Comparison of ENCODE assay signal across 4 fruit fly cellular contexts in genomic region chr2L:16299466-16300311, dm6.
A peak's percentile ranks its signal among the peaks of the same experiment; 100 is the strongest.
TF ChIP-seq lines count a peak whose summit lies in the region.

Gene heix, minus strand, starts transcription at chr2L:16299858.
Gene CG17328, plus strand, starts transcription at chr2L:16299943.

TF ChIP-seq in whole organism, adult, 20 proteins besides CTCF, POLR2A, EP300 and RAD21 (continued from another document):
- no peak for TF ChIP-seq Hr96 (GFP tag; optimal IDR thresholded peaks at IDR 0.05; lab: Kevin White, UChicago)
- no peak for TF ChIP-seq CG5204 (GFP tag; optimal IDR thresholded peaks at IDR 0.05; lab: Kevin White, UChicago)

TF ChIP-seq in whole organism, embryonic, 481 proteins besides CTCF, POLR2A, EP300 and RAD21 (continued from another document and continues in another):
- TF ChIP-seq vvl (GFP tag; IDR thresholded peaks at IDR 0.05; lab: Robert Waterston, UW) (peak; percentile 73), slp2 (GFP tag; optimal IDR thresholded peaks at IDR 0.05; lab: Kevin White, UChicago) (peak; percentile 5), repo (GFP tag; optimal IDR thresholded peaks at IDR 0.05; lab: Kevin White, UChicago) (no peak), CG15073 (GFP tag; optimal IDR thresholded peaks at IDR 0.05; lab: Kevin White, UChicago) (no peak), fd102C (GFP tag; optimal IDR thresholded peaks at IDR 0.05; lab: Kevin White, UChicago) (no peak), Sry-β (GFP tag; optimal IDR thresholded peaks at IDR 0.05; lab: Kevin White, UChicago) (no peak), onecut (GFP tag; IDR thresholded peaks at IDR 0.05; lab: Robert Waterston, UW) (peak; percentile 8; the same call in 1 of the 2 replicates), crc (GFP tag; optimal IDR thresholded peaks at IDR 0.05; lab: Kevin White, UChicago) (peak; percentile 57), vfl (GFP tag; optimal IDR thresholded peaks at IDR 0.05; lab: Kevin White, UChicago) (no peak), CG32772 (GFP tag; IDR thresholded peaks at IDR 0.05; lab: Robert Waterston, UW) (peak; percentile 81), cwo (GFP tag; optimal IDR thresholded peaks at IDR 0.05; lab: Kevin White, UChicago) (no peak), CG13287 (GFP tag; IDR thresholded peaks at IDR 0.05; lab: Robert Waterston, UW; ENCODE audit: partially characterized antibody) (0 out of 2 replicates have a peak, but pooled peaks have one; percentile 28), pros (GFP tag; optimal IDR thresholded peaks at IDR 0.05; lab: Kevin White, UChicago) (no peak), GATAe (GFP tag; conservative IDR thresholded peaks at IDR 0.05; lab: Robert Waterston, UW) (no peak), slbo (GFP tag; IDR thresholded peaks at IDR 0.05; lab: Robert Waterston, UW) (peak; percentile 89), H2.0 (GFP tag; IDR thresholded peaks at IDR 0.05; lab: Robert Waterston, UW) (peak; percentile 68), pum (GFP tag; optimal IDR thresholded peaks at IDR 0.05; lab: Kevin White, UChicago) (peak; percentile 70), CG2678 (tag; optimal IDR thresholded peaks at IDR 0.05; lab: Kevin White, UChicago) (no peak), odd (GFP tag; optimal IDR thresholded peaks at IDR 0.05; lab: Kevin White, UChicago) (peak; percentile 19), Jarid2 (GFP tag; optimal IDR thresholded peaks at IDR 0.05; lab: Kevin White, UChicago) (no peak), seq (GFP tag; IDR thresholded peaks at IDR 0.05; lab: Robert Waterston, UW) (peak; percentile 28; the same call in 1 of the 2 replicates), MESR4 (GFP tag; optimal IDR thresholded peaks at IDR 0.05; lab: Kevin White, UChicago) (peak; percentile 83), ab (GFP tag; optimal IDR thresholded peaks at IDR 0.05; lab: Kevin White, UChicago) (peak; percentile 32), HLH4C (GFP tag; IDR thresholded peaks at IDR 0.05; lab: Robert Waterston, UW; ENCODE audit: partially characterized antibody) (no peak), ttk (GFP tag; IDR thresholded peaks at IDR 0.05; lab: Robert Waterston, UW) (peak; percentile 68), otp (GFP tag; IDR thresholded peaks at IDR 0.05; lab: Robert Waterston, UW) (no peak; the same call in 1 of the 3 replicates), tx (GFP tag; optimal IDR thresholded peaks at IDR 0.05; lab: Kevin White, UChicago) (peak; percentile 22), CG7745 (tag; optimal IDR thresholded peaks at IDR 0.05; lab: Kevin White, UChicago) (no peak), Ada2b (GFP tag; IDR thresholded peaks at IDR 0.05; lab: Robert Waterston, UW) (peak; percentile 71), psq (GFP tag; optimal IDR thresholded peaks at IDR 0.05; lab: Kevin White, UChicago) (no peak), CG10431 (GFP tag; optimal IDR thresholded peaks at IDR 0.05; lab: Kevin White, UChicago) (no peak), Hsf (GFP tag; optimal IDR thresholded peaks at IDR 0.05; lab: Kevin White, UChicago) (peak; percentile 76), Dp (GFP tag; optimal IDR thresholded peaks at IDR 0.05; lab: Kevin White, UChicago) (peak; percentile 21), E2f2 (GFP tag; IDR thresholded peaks at IDR 0.05; lab: Robert Waterston, UW) (peak; percentile 48), fd3F (GFP tag; optimal IDR thresholded peaks at IDR 0.05; lab: Kevin White, UChicago) (peak; percentile 65), Neu2 (GFP tag; optimal IDR thresholded peaks at IDR 0.05; lab: Kevin White, UChicago; ENCODE audit: borderline replicate concordance) (no peak), CG5953 (GFP tag; IDR thresholded peaks at IDR 0.05; lab: Robert Waterston, UW) (peak; percentile 43; the same call in 1 of the 2 replicates), Fer3 (tag; optimal IDR thresholded peaks at IDR 0.05; lab: Kevin White, UChicago) (peak; percentile 78), jing (GFP tag; optimal IDR thresholded peaks at IDR 0.05; lab: Kevin White, UChicago) (no peak), CG11695 (GFP tag; IDR thresholded peaks at IDR 0.05; lab: Robert Waterston, UW) (peak; percentile 62; the same call in 1 of the 3 replicates), Dip3 (GFP tag; optimal IDR thresholded peaks at IDR 0.05; lab: Kevin White, UChicago) (peak; percentile 69), nerfin-1 (tag; optimal IDR thresholded peaks at IDR 0.05; lab: Kevin White, UChicago) (peak; percentile 39)

TF ChIP-seq in whole organism, prepupa, 60 proteins besides CTCF, POLR2A, EP300 and RAD21 (continued from another document):
- peak; percentile 44 for TF ChIP-seq CG15336 (GFP tag; IDR thresholded peaks at IDR 0.05; lab: Robert Waterston, UW)
- TF ChIP-seq acj6 (GFP tag; optimal IDR thresholded peaks at IDR 0.05; lab: Kevin White, UChicago): peak; percentile 82
- peak; percentile 66 for TF ChIP-seq CG1621 (tag; optimal IDR thresholded peaks at IDR 0.05; lab: Kevin White, UChicago)
- TF ChIP-seq esn (GFP tag; optimal IDR thresholded peaks at IDR 0.05; lab: Kevin White, UChicago): peak; percentile 84
- no peak for TF ChIP-seq Smox (GFP tag; optimal IDR thresholded peaks at IDR 0.05; lab: Kevin White, UChicago)
- TF ChIP-seq Ets21C (GFP tag; optimal IDR thresholded peaks at IDR 0.05; lab: Kevin White, UChicago): peak; percentile 74
- TF ChIP-seq cyc (GFP tag; optimal IDR thresholded peaks at IDR 0.05; lab: Kevin White, UChicago): peak; percentile 76
- no peak for TF ChIP-seq CG6808 (GFP tag; optimal IDR thresholded peaks at IDR 0.05; lab: Kevin White, UChicago)
- peak; percentile 69 for TF ChIP-seq fkh (GFP tag; optimal IDR thresholded peaks at IDR 0.05; lab: Kevin White, UChicago)
- TF ChIP-seq Lpt (GFP tag; optimal IDR thresholded peaks at IDR 0.05; lab: Kevin White, UChicago): no peak
- TF ChIP-seq salr (GFP tag; optimal IDR thresholded peaks at IDR 0.05; lab: Kevin White, UChicago): peak; percentile 63 to 72
- peak; percentile 79 for TF ChIP-seq Eip75B (GFP tag; optimal IDR thresholded peaks at IDR 0.05; lab: Kevin White, UChicago)
- TF ChIP-seq CG8319 (GFP tag; optimal IDR thresholded peaks at IDR 0.05; lab: Kevin White, UChicago): peak; percentile 56
- no peak for TF ChIP-seq Hr39 (GFP tag; optimal IDR thresholded peaks at IDR 0.05; lab: Kevin White, UChicago)
- TF ChIP-seq OdsH (GFP tag; optimal IDR thresholded peaks at IDR 0.05; lab: Kevin White, UChicago): peak; percentile 77
- peak; percentile 56 for TF ChIP-seq CG6792 (GFP tag; optimal IDR thresholded peaks at IDR 0.05; lab: Kevin White, UChicago)
- TF ChIP-seq Gug (GFP tag; IDR thresholded peaks at IDR 0.05; lab: Robert Waterston, UW): peak; percentile 51; the same call in 1 of the 2 replicates
- TF ChIP-seq CG10669 (GFP tag; optimal IDR thresholded peaks at IDR 0.05; lab: Kevin White, UChicago): no peak
- TF ChIP-seq CG16779 (tag; optimal IDR thresholded peaks at IDR 0.05; lab: Kevin White, UChicago): no peak
- TF ChIP-seq CG11902 (GFP tag; optimal IDR thresholded peaks at IDR 0.05; lab: Kevin White, UChicago): peak; percentile 74
- TF ChIP-seq CG6276 (GFP tag; optimal IDR thresholded peaks at IDR 0.05; lab: Kevin White, UChicago): no peak
- TF ChIP-seq Sox102F (GFP tag; optimal IDR thresholded peaks at IDR 0.05; lab: Kevin White, UChicago): no peak
- peak; percentile 28 for TF ChIP-seq Blimp-1 (GFP tag; optimal IDR thresholded peaks at IDR 0.05; lab: Kevin White, UChicago)
- TF ChIP-seq dac (GFP tag; optimal IDR thresholded peaks at IDR 0.05; lab: Kevin White, UChicago): peak; percentile 42
- peak; percentile 44 for TF ChIP-seq fd59A (GFP tag; optimal IDR thresholded peaks at IDR 0.05; lab: Kevin White, UChicago)
- TF ChIP-seq CG3919 (GFP tag; optimal IDR thresholded peaks at IDR 0.05; lab: Kevin White, UChicago): no peak
- TF ChIP-seq Eip78C (GFP tag; lab: Kevin White, UChicago): peak; percentile 91
- TF ChIP-seq CG3032 (tag; optimal IDR thresholded peaks at IDR 0.05; lab: Kevin White, UChicago): peak; percentile 64
- no peak for TF ChIP-seq spab (GFP tag; optimal IDR thresholded peaks at IDR 0.05; lab: Kevin White, UChicago)
- no peak for TF ChIP-seq CG8119 (GFP tag; IDR thresholded peaks at IDR 0.05; lab: Robert Waterston, UW)
- TF ChIP-seq CG7368 (GFP tag; optimal IDR thresholded peaks at IDR 0.05; lab: Kevin White, UChicago): peak; percentile 52
- TF ChIP-seq CG8632 (GFP tag; optimal IDR thresholded peaks at IDR 0.05; lab: Kevin White, UChicago): peak; percentile 54
- peak; percentile 70 for TF ChIP-seq Sox15 (GFP tag; optimal IDR thresholded peaks at IDR 0.05; lab: Kevin White, UChicago)
- peak; percentile 81 for TF ChIP-seq Sox14 (GFP tag; optimal IDR thresholded peaks at IDR 0.05; lab: Kevin White, UChicago)
- TF ChIP-seq CG6854 (GFP tag; optimal IDR thresholded peaks at IDR 0.05; lab: Kevin White, UChicago): peak; percentile 61
- TF ChIP-seq CG9139 (GFP tag; optimal IDR thresholded peaks at IDR 0.05; lab: Kevin White, UChicago): no peak
- TF ChIP-seq CG32006 (GFP tag; optimal IDR thresholded peaks at IDR 0.05; lab: Kevin White, UChicago): no peak
- TF ChIP-seq vri (GFP tag; optimal IDR thresholded peaks at IDR 0.05; lab: Kevin White, UChicago): no peak
- TF ChIP-seq Ets96B (tag; optimal IDR thresholded peaks at IDR 0.05; lab: Kevin White, UChicago): peak; percentile 61
- TF ChIP-seq CG6163 (GFP tag; IDR thresholded peaks at IDR 0.05; lab: Robert Waterston, UW): no peak; the same call in 1 of the 3 replicates
- peak; percentile 75 for TF ChIP-seq topi (GFP tag; optimal IDR thresholded peaks at IDR 0.05; lab: Kevin White, UChicago)

TF ChIP-seq in whole organism, wandering third instar larva, 38 proteins besides CTCF, POLR2A, EP300 and RAD21 (continued from another document):
- TF ChIP-seq CG9705 (GFP tag; optimal IDR thresholded peaks at IDR 0.05; lab: Kevin White, UChicago) (peak; percentile 69), rgr (GFP tag; optimal IDR thresholded peaks at IDR 0.05; lab: Kevin White, UChicago) (peak; percentile 74), GATAd (GFP tag; optimal IDR thresholded peaks at IDR 0.05; lab: Kevin White, UChicago) (no peak), Sp1 (GFP tag; optimal IDR thresholded peaks at IDR 0.05; lab: Kevin White, UChicago) (peak; percentile 74), dmrt93B (GFP tag; optimal IDR thresholded peaks at IDR 0.05; lab: Kevin White, UChicago) (no peak), Vsx2 (GFP tag; optimal IDR thresholded peaks at IDR 0.05; lab: Kevin White, UChicago; ENCODE audit: partially characterized antibody) (no peak), pan (optimal IDR thresholded peaks at IDR 0.05; lab: Kevin White, UChicago) (no peak), N (GFP tag; optimal IDR thresholded peaks at IDR 0.05; lab: Kevin White, UChicago) (no peak), sage (GFP tag; optimal IDR thresholded peaks at IDR 0.05; lab: Kevin White, UChicago) (no peak), sv (GFP tag; optimal IDR thresholded peaks at IDR 0.05; lab: Kevin White, UChicago) (peak; percentile 66), HLH106 (tag; optimal IDR thresholded peaks at IDR 0.05; lab: Kevin White, UChicago) (peak; percentile 81), Rel (GFP tag; optimal IDR thresholded peaks at IDR 0.05; lab: Kevin White, UChicago) (no peak), Rel (tag; optimal IDR thresholded peaks at IDR 0.05; lab: Kevin White, UChicago) (peak; percentile 19)
